Fruit fly (Drosophila melanogaster): ENCODE results near the gene CG14151.

The CG14151 gene

dm6 chr3L:10674145-10674547, 45.9 kb upstream of the CG14151 start (continued):
- TF ChIP-seq oc (tag; optimal IDR thresholded peaks at IDR 0.05) (peak; percentile 68), CG1603 (tag; optimal IDR thresholded peaks at IDR 0.05) (no peak), tx (GFP tag; optimal IDR thresholded peaks at IDR 0.05) (no peak), abd-A (tag; optimal IDR thresholded peaks at IDR 0.05) (peak; percentile 52), E2f2 (GFP tag; IDR thresholded peaks at IDR 0.05) (0 out of 2 replicates have a peak, but pooled peaks have one; percentile 16), h (optimal IDR thresholded peaks at IDR 0.05) (no peak), salm (tag; optimal IDR thresholded peaks at IDR 0.05) (peak; percentile 27), CG43689 (GFP tag; IDR thresholded peaks at IDR 0.05) (no peak), CG3163 (GFP tag; optimal IDR thresholded peaks at IDR 0.05) (no peak), CG7372 (GFP tag; IDR thresholded peaks at IDR 0.05) (no peak), nerfin-2 (GFP tag; IDR thresholded peaks at IDR 0.05; ENCODE audit: partially characterized antibody) (no peak), bowl (GFP tag; IDR thresholded peaks at IDR 0.05) (no peak), B-H1 (GFP tag; IDR thresholded peaks at IDR 0.05) (no peak), kni (GFP tag; optimal IDR thresholded peaks at IDR 0.05) (peak; percentile 50), CG15479 (GFP tag; optimal IDR thresholded peaks at IDR 0.05) (peak; percentile 11), CG32532 (GFP tag; IDR thresholded peaks at IDR 0.05) (peak; percentile 48; the same call in 1 of the 2 replicates), Ravus (GFP tag; IDR thresholded peaks at IDR 0.05) (no peak), sens-2 (GFP tag; IDR thresholded peaks at IDR 0.05) (no peak), CG13287 (GFP tag; IDR thresholded peaks at IDR 0.05; ENCODE audit: partially characterized antibody) (peak; percentile 21; the same call in 1 of the 2 replicates), cg (GFP tag; optimal IDR thresholded peaks at IDR 0.05) (peak; percentile 94), CG6813 (GFP tag; optimal IDR thresholded peaks at IDR 0.05) (peak; percentile 12), eve (GFP tag; optimal IDR thresholded peaks at IDR 0.05) (no peak), CG34224 (GFP tag; IDR thresholded peaks at IDR 0.05; ENCODE audit: partially characterized antibody) (0 out of 3 replicates have a peak, but pooled peaks have one; percentile 17), Hr3 (GFP tag; optimal IDR thresholded peaks at IDR 0.05) (no peak), CG12219 (GFP tag; optimal IDR thresholded peaks at IDR 0.05) (no peak), CG8924 (tag; optimal IDR thresholded peaks at IDR 0.05) (peak; percentile 39), CG1832 (GFP tag; optimal IDR thresholded peaks at IDR 0.05) (peak; percentile 75), CG13894 (tag; optimal IDR thresholded peaks at IDR 0.05) (peak; percentile 45), nom (GFP tag; optimal IDR thresholded peaks at IDR 0.05) (peak; percentile 21), pb (GFP tag; optimal IDR thresholded peaks at IDR 0.05) (no peak), grau (tag; optimal IDR thresholded peaks at IDR 0.05) (peak; percentile 47), Mad (GFP tag; optimal IDR thresholded peaks at IDR 0.05) (no peak), sna (GFP tag; IDR thresholded peaks at IDR 0.05; ENCODE audit: partially characterized antibody) (no peak), lola (GFP tag; optimal IDR thresholded peaks at IDR 0.05) (no peak), Pdp1 (GFP tag; optimal IDR thresholded peaks at IDR 0.05) (no peak), CG7928 (GFP tag; optimal IDR thresholded peaks at IDR 0.05) (no peak), Trl (optimal IDR thresholded peaks at IDR 0.05) (peak; percentile 79 to 85), Trl (GFP tag; optimal IDR thresholded peaks at IDR 0.05) (no peak), ERR (GFP tag; optimal IDR thresholded peaks at IDR 0.05) (no peak), vvl (GFP tag; IDR thresholded peaks at IDR 0.05) (peak; percentile 87), CG8290 (GFP tag; optimal IDR thresholded peaks at IDR 0.05) (no peak), CG8290 (tag; optimal IDR thresholded peaks at IDR 0.05) (peak in 1 of 2 experiments; percentile 33), Lim3 (GFP tag; IDR thresholded peaks at IDR 0.05) (no peak), CG1529 (GFP tag; optimal IDR thresholded peaks at IDR 0.05) (no peak), CG10147 (GFP tag; optimal IDR thresholded peaks at IDR 0.05) (no peak), HLH3B (GFP tag; IDR thresholded peaks at IDR 0.05) (no peak), kah (GFP tag; optimal IDR thresholded peaks at IDR 0.05) (no peak), Opbp (GFP tag; IDR thresholded peaks at IDR 0.05; ENCODE audit: partially characterized antibody) (0 out of 3 replicates have a peak, but pooled peaks have one; percentile 54), Scr (GFP tag; IDR thresholded peaks at IDR 0.05; ENCODE audit: partially characterized antibody) (0 out of 2 replicates have a peak, but pooled peaks have one; percentile 13), gsb (GFP tag; IDR thresholded peaks at IDR 0.05) (no peak), Deaf1 (tag; optimal IDR thresholded peaks at IDR 0.05) (peak; percentile 64)
